Fruit fly (Drosophila melanogaster) whole organism, wandering third instar larva: ENCODE data around the gene CG14644.

Source experiments
- Abd-B ChIP-seq: fragments of >200 bp; optimal IDR thresholded peaks from 2 replicates; lab custom pipeline; 2017; ENCODE audit warnings: missing biosample characterization, missing genetic modification characterization
- CG32264 ChIP-seq: fragments of 200-800 bp; sonication (Bioruptor generic); optimal IDR thresholded peaks from 2 replicates; lab custom pipeline; 2016; ENCODE audit warnings: missing biosample characterization, missing genetic modification characterization
- CG9705 ChIP-seq: fragments of 200-800 bp; sonication (Bioruptor generic); optimal IDR thresholded peaks from 2 replicates; lab custom pipeline; 2018; ENCODE audit warnings: missing biosample characterization, mild to moderate bottlenecking, missing genetic modification characterization
- Dfd ChIP-seq: fragments of >200 bp; optimal IDR thresholded peaks from 2 replicates; lab custom pipeline; 2017; ENCODE audit warnings: missing biosample characterization, missing genetic modification characterization
- HLH106 ChIP-seq: fragments of 200-800 bp; optimal IDR thresholded peaks from 3 replicates; lab custom pipeline; 2019; ENCODE audit warnings: missing biosample characterization, mild to moderate bottlenecking, missing genetic modification characterization, moderate library complexity
- Hnf4 ChIP-seq: fragments of 200-800 bp; sonication (Bioruptor generic); optimal IDR thresholded peaks from 2 replicates; lab custom pipeline; 2016; ENCODE audit warnings: missing biosample characterization, mild to moderate bottlenecking, missing genetic modification characterization
- Hr78 ChIP-seq: fragments of >200 bp; optimal IDR thresholded peaks from 2 replicates; lab custom pipeline; 2017; ENCODE audit warnings: missing biosample characterization, missing genetic modification characterization
- Hr83 ChIP-seq: fragments of 200-300 bp; sonication (Bioruptor generic); optimal IDR thresholded peaks from 2 replicates; lab custom pipeline; 2016; ENCODE audit warnings: missing biosample characterization, mild to moderate bottlenecking, missing genetic modification characterization, moderate library complexity; ENCODE audit not compliant: poor library complexity, severe bottlenecking
- Myc ChIP-seq: fragments of >200 bp; optimal IDR thresholded peaks from 2 replicates; lab custom pipeline; 2017
- OdsH ChIP-seq: fragments of 200-800 bp; sonication (Bioruptor generic); optimal IDR thresholded peaks from 2 replicates; lab custom pipeline; 2016; ENCODE audit warnings: missing biosample characterization, mild to moderate bottlenecking, missing genetic modification characterization
- Rel ChIP-seq, 2 experiments: fragments of 200-800 bp; sonication (Bioruptor generic) in 1 of 2; optimal IDR thresholded peaks; 2 replicates in 1 of 2; 3 replicates in 1 of 2; lab custom pipeline; 2016 to 2019; ENCODE audit warnings: mild to moderate bottlenecking in 2 of 2, missing biosample characterization in 2 of 2, missing genetic modification characterization in 2 of 2, moderate library complexity in 1 of 2
- Sp1 ChIP-seq: fragments of 200-800 bp; sonication (Bioruptor generic); optimal IDR thresholded peaks from 3 replicates; lab custom pipeline; 2019; ENCODE audit warnings: missing biosample characterization, mild to moderate bottlenecking, missing genetic modification characterization, moderate library complexity
- br ChIP-seq: fragments of 200-800 bp; sonication (Bioruptor generic); optimal IDR thresholded peaks from 2 replicates; lab custom pipeline; 2016; ENCODE audit warnings: missing biosample characterization, missing genetic modification characterization
- brk ChIP-seq: fragments of 200-800 bp; sonication (Bioruptor generic); optimal IDR thresholded peaks from 2 replicates; lab custom pipeline; 2016; ENCODE audit warnings: missing biosample characterization, mild to moderate bottlenecking, missing genetic modification characterization
- dl ChIP-seq, 2 experiments: fragments of 175-275, 200-275 bp in 1 of 2; fragments of 200-275 bp in 1 of 2; sonication (Bioruptor generic); optimal IDR thresholded peaks; lab custom pipeline; 2018; ENCODE audit warnings: mild to moderate bottlenecking in 2 of 2, missing biosample characterization in 2 of 2, missing genetic modification characterization in 2 of 2, moderate library complexity in 2 of 2; ENCODE audit not compliant: partially characterized antibody in 2 of 2, insufficient read depth in 1 of 2
- dmrt93B ChIP-seq: fragments of 200-800 bp; sonication (Bioruptor generic); optimal IDR thresholded peaks from 2 replicates; lab custom pipeline; 2018; ENCODE audit warnings: missing biosample characterization, mild to moderate bottlenecking, missing genetic modification characterization
- dsf ChIP-seq: sonication (Bioruptor generic); optimal IDR thresholded peaks from 2 replicates; lab custom pipeline; 2016; ENCODE audit warnings: missing biosample characterization, missing genetic modification characterization, borderline replicate concordance
- ey ChIP-seq: fragments of 200-800 bp; sonication (Bioruptor generic); optimal IDR thresholded peaks from 2 replicates; lab custom pipeline; 2016; ENCODE audit warnings: missing biosample characterization, missing genetic modification characterization
- foxo ChIP-seq, 2 experiments: fragments of 200-800 bp; sonication (Bioruptor generic); optimal IDR thresholded peaks; 2 replicates in 1 of 2; 3 replicates in 1 of 2; lab custom pipeline; 2016 to 2017; ENCODE audit warnings: missing biosample characterization in 2 of 2, missing genetic modification characterization in 2 of 2
- fru ChIP-seq: fragments of 200-800 bp; sonication (Bioruptor generic); optimal IDR thresholded peaks from 3 replicates; lab custom pipeline; 2016; ENCODE audit warnings: missing biosample characterization, mild to moderate bottlenecking, missing genetic modification characterization
- h ChIP-seq: fragments of 200-800 bp; sonication (Bioruptor generic); optimal IDR thresholded peaks from 3 replicates; lab custom pipeline; 2016; ENCODE audit warnings: missing biosample characterization, mild to moderate bottlenecking, missing genetic modification characterization
- jim ChIP-seq: fragments of 175-275, 200-325 bp; sonication (Bioruptor generic); optimal IDR thresholded peaks from 2 replicates; lab custom pipeline; 2016; ENCODE audit warnings: missing biosample characterization, mild to moderate bottlenecking, missing genetic modification characterization
- lola ChIP-seq: fragments of >200 bp; optimal IDR thresholded peaks from 2 replicates; lab custom pipeline; 2017; ENCODE audit warnings: missing biosample characterization, missing genetic modification characterization
- pan ChIP-seq: fragments of >200 bp; optimal IDR thresholded peaks from 2 replicates; lab custom pipeline; 2017
- psq ChIP-seq: fragments of 200-800 bp; sonication (Bioruptor generic); optimal IDR thresholded peaks from 3 replicates; lab custom pipeline; 2017; ENCODE audit warnings: missing biosample characterization, mild to moderate bottlenecking, missing genetic modification characterization, moderate library complexity
- rgr ChIP-seq: fragments of 200-800 bp; sonication (Bioruptor generic); optimal IDR thresholded peaks from 3 replicates; lab custom pipeline; 2016; ENCODE audit warnings: missing biosample characterization, mild to moderate bottlenecking, missing genetic modification characterization
- sv ChIP-seq: fragments of 200-800 bp; sonication (Bioruptor generic); optimal IDR thresholded peaks from 3 replicates; lab custom pipeline; 2016; ENCODE audit warnings: missing biosample characterization, missing genetic modification characterization
- tai ChIP-seq: sonication (Bioruptor generic); optimal IDR thresholded peaks from 2 replicates; lab custom pipeline; 2016; ENCODE audit warnings: missing biosample characterization, missing genetic modification characterization
- usp ChIP-seq: fragments of >200 bp; optimal IDR thresholded peaks from 2 replicates; lab custom pipeline; 2017; ENCODE audit warnings: missing biosample characterization, missing genetic modification characterization
- woc ChIP-seq: sonication (Bioruptor generic); optimal IDR thresholded peaks from 2 replicates; lab custom pipeline; 2016; ENCODE audit warnings: missing biosample characterization, mild to moderate bottlenecking, missing genetic modification characterization

Gene CG14644

dm6 chr3R:4228426-4228825, 24.4 kb downstream of the CG14644 start:
- TF ChIP-seq Rel (GFP tag; optimal IDR thresholded peaks at IDR 0.05; lab: Kevin White, UChicago), result no peak
- TF ChIP-seq Rel (tag; optimal IDR thresholded peaks at IDR 0.05; lab: Kevin White, UChicago), result no peak
- no peak for TF ChIP-seq CG9705 (GFP tag; lab: Kevin White, UChicago)
- no peak for TF ChIP-seq Hnf4 (GFP tag; lab: Kevin White, UChicago)
- TF ChIP-seq dl (GFP tag; optimal IDR thresholded peaks at IDR 0.05; lab: Kevin White, UChicago; ENCODE audit: insufficient read depth in 1 of 2, partially characterized antibody in 2 of 2), result no peak
- TF ChIP-seq pan (lab: Kevin White, UChicago), result no peak
- no peak for TF ChIP-seq lola (GFP tag; lab: Kevin White, UChicago)
- no peak for TF ChIP-seq tai (GFP tag; lab: Kevin White, UChicago)
- TF ChIP-seq woc (GFP tag; lab: Kevin White, UChicago), result no peak

- peak; percentile 29 for TF ChIP-seq h (GFP tag; lab: Kevin White, UChicago)
- TF ChIP-seq fru (GFP tag; lab: Kevin White, UChicago), result no peak
- TF ChIP-seq Abd-B (GFP tag; lab: Kevin White, UChicago), result no peak
- TF ChIP-seq Sp1 (GFP tag; lab: Kevin White, UChicago), result peak; percentile 23
- TF ChIP-seq CG9705 (GFP tag; lab: Kevin White, UChicago), result peak; percentile 16
- TF ChIP-seq HLH106 (tag; lab: Kevin White, UChicago), result peak; percentile 43
- no peak for TF ChIP-seq jim (GFP tag; lab: Kevin White, UChicago)
- TF ChIP-seq br (GFP tag; lab: Kevin White, UChicago), result peak; percentile 13
- TF ChIP-seq Rel (GFP tag; optimal IDR thresholded peaks at IDR 0.05; lab: Kevin White, UChicago), result no peak
- TF ChIP-seq Rel (tag; optimal IDR thresholded peaks at IDR 0.05; lab: Kevin White, UChicago), result peak; percentile 13
- peak; percentile 37 for TF ChIP-seq Myc (lab: Kevin White, UChicago)
- TF ChIP-seq ey, result peak; percentile 9
- peak in 1 of 2 experiments; percentile 43 for TF ChIP-seq foxo (GFP tag; optimal IDR thresholded peaks at IDR 0.05; lab: Kevin White, UChicago)
- TF ChIP-seq brk (GFP tag; lab: Kevin White, UChicago), result no peak
- TF ChIP-seq Hr83 (GFP tag; lab: Kevin White, UChicago), result peak; percentile 54
- TF ChIP-seq, all 38 proteins: peak for 10
These were observed 32.1 kb downstream of the CG14644 start for dm6 chr3R:4220780-4221179.

dm6 chr3R:4220030-4220429, 32.8 kb downstream of the CG14644 start, which contains the start of gene CG31516:
CG31516 (minus strand) TSS chr3R:4220130.
- TF ChIP-seq woc (GFP tag; lab: Kevin White, UChicago) (no peak), Rel (GFP tag; optimal IDR thresholded peaks at IDR 0.05; lab: Kevin White, UChicago) (no peak), Rel (tag; optimal IDR thresholded peaks at IDR 0.05; lab: Kevin White, UChicago) (peak; percentile 83)

dm6 chr3R:4215264-4215993, 37.4 kb downstream of the CG14644 start, which contains the start of gene CG14636:
CG14636 (minus strand) TSS chr3R:4215314.
- TF ChIP-seq br (GFP tag; lab: Kevin White, UChicago) (peak; percentile 61), OdsH (peak; percentile 48), Abd-B (GFP tag; lab: Kevin White, UChicago) (no peak), HLH106 (tag; lab: Kevin White, UChicago) (peak; percentile 61), Hr78 (GFP tag; lab: Kevin White, UChicago) (no peak), woc (GFP tag; lab: Kevin White, UChicago) (peak; percentile 55), h (GFP tag; lab: Kevin White, UChicago) (peak; percentile 79), dmrt93B (GFP tag; lab: Kevin White, UChicago) (peak; percentile 31), tai (GFP tag; lab: Kevin White, UChicago) (no peak), Dfd (GFP tag; lab: Kevin White, UChicago) (peak; percentile 81), rgr (peak; percentile 75), dsf (GFP tag; lab: Kevin White, UChicago) (no peak), Hnf4 (GFP tag; lab: Kevin White, UChicago) (peak; percentile 17), ey (peak; percentile 68), CG9705 (GFP tag; lab: Kevin White, UChicago) (peak; percentile 26), sv (GFP tag; lab: Kevin White, UChicago) (peak; percentile 58), CG32264 (GFP tag; lab: Kevin White, UChicago) (peak; percentile 34), foxo (GFP tag; optimal IDR thresholded peaks at IDR 0.05; lab: Kevin White, UChicago) (peak; percentile 21 to 60), Sp1 (GFP tag; lab: Kevin White, UChicago) (peak; percentile 29), psq (GFP tag; lab: Kevin White, UChicago) (peak; percentile 27), fru (GFP tag; lab: Kevin White, UChicago) (peak; percentile 63), Rel (GFP tag; optimal IDR thresholded peaks at IDR 0.05; lab: Kevin White, UChicago) (no peak), Rel (tag; optimal IDR thresholded peaks at IDR 0.05; lab: Kevin White, UChicago) (peak; percentile 16), usp (GFP tag; lab: Kevin White, UChicago) (no peak)
- TF ChIP-seq, all 38 proteins: peak for 18
